Worm (Caenorhabditis elegans) whole organism, midembryonic: Measurements from ENCODE around the gene unc-31.

Experiments
- cog-1 ChIP-seq: sonication (generic microtip); optimal IDR thresholded peaks from 2 replicates; lab custom pipeline; 2016; ENCODE audit warnings: missing genetic modification characterization, missing compliant biosample characterization
- ref-1 ChIP-seq: fragments of 200-800 bp; sonication (Bioruptor generic); conservative IDR thresholded peaks from 2 replicates; pipeline ENCODE4 v1.3.6; 2022; ENCODE audit warnings: missing genetic modification reagents, missing genetic modification characterization, missing compliant biosample characterization
- tab-1 ChIP-seq: fragments of 200-800 bp; sonication (Bioruptor generic); IDR thresholded peaks from 2 replicates; pipeline ENCODE4 v1.3.6; 2022; ENCODE audit warnings: missing genetic modification characterization, missing compliant biosample characterization
- ztf-29 ChIP-seq: fragments of 200-800 bp; sonication (Bioruptor generic); IDR thresholded peaks from 2 replicates; pipeline ENCODE4 v1.3.6; 2022; ENCODE audit warnings: missing genetic modification reagents, missing genetic modification characterization, missing compliant biosample characterization

DNA sequence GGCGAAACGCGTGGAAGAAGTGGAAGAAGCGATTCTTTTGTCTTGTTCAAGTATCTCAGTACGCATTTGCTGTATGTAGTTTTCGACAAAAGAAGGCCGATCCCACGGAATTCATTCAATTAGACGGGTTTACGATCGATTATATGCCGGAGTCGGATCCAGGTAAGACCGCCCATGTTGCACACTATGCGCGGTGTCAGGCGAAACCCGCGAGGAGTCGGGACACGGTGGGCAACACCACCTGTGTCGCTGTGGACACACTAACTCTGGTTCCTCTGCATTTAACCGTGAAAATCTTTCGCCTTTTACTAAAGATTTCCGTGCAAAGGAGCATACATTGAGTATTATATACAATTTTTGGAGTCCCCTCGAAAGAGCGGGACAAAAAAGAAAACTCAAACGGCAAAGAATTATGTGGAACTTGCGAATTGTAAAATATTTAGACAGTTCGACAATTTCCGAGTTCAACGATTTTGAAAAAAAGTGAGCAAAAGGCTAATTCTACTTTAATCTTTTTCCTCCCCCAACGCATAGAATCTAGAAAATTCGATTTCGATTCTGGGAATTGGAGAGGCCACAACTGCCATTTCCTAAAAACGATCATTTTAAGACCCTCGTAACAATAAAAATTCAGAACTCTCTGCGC lies 8.3 kb downstream of the unc-31 start:
- no peak for TF ChIP-seq tab-1 (GFP tag; lab: Robert Waterston, UW)
- TF ChIP-seq ztf-29 (GFP tag; lab: Robert Waterston, UW), result no peak
- no peak for TF ChIP-seq cog-1 (tag; lab: Kevin White, UChicago)
- TF ChIP-seq ref-1 (GFP tag; lab: Robert Waterston, UW), result no peak
